Fruit fly (Drosophila melanogaster) whole organism, larva: Measurements from ENCODE around the gene ncd.
A peak's percentile ranks its signal among the peaks of the same experiment; 100 is the strongest.

Source experiments
- noc ChIP-seq: fragments of 200-800 bp; sonication (Bioruptor generic); optimal IDR thresholded peaks from 3 replicates; lab custom pipeline; 2019; ENCODE audit warnings: missing biosample characterization, mild to moderate bottlenecking, missing genetic modification characterization, moderate library complexity

Gene ncd

dm6 chr3R:29777213-29777612, 29.7 kb downstream of the ncd start:
- TF ChIP-seq noc, result no peak

DNA sequence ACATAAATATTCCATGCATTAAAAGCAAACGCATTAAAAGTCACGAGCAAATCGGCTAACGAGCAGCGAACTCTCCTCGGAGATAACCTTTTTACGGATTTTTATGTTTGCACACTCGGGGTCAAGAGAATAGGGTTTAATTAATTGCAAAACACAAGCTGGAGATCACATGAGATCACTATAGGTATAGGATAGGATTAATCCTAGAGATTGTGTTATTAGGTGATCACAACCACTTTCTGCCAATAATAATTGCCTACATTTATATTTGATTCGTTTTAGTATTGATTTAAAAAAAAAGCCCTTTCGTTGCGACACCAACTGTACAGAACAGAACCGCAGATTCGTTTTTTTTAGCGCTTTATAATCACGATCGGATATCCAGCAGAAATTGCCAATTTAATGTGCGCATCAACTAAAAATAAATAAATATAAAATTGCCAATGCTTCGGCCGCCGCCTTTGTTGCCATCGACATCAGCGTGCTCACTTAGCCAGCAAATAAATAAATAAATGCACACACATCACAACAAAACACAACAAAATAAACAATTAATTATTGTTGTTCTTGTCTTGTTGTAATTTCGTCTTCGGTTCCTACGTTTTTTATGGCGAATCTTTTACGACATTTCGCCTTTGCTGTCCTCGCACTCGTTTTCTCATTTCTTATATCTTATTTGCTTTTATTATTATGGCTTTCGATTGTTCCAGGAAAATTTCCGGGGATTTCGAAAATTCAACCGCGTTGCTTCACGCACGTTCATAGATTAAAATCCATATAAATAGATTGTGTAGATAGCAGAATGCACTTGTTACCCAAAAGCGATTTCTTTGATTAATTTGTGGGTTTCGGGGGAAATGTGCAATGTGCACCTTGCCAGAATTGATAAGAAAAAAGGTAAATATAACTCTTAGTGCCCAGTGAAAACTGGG, 30.9 kb downstream of the ncd start:
- peak; percentile 14 for TF ChIP-seq noc

DNA sequence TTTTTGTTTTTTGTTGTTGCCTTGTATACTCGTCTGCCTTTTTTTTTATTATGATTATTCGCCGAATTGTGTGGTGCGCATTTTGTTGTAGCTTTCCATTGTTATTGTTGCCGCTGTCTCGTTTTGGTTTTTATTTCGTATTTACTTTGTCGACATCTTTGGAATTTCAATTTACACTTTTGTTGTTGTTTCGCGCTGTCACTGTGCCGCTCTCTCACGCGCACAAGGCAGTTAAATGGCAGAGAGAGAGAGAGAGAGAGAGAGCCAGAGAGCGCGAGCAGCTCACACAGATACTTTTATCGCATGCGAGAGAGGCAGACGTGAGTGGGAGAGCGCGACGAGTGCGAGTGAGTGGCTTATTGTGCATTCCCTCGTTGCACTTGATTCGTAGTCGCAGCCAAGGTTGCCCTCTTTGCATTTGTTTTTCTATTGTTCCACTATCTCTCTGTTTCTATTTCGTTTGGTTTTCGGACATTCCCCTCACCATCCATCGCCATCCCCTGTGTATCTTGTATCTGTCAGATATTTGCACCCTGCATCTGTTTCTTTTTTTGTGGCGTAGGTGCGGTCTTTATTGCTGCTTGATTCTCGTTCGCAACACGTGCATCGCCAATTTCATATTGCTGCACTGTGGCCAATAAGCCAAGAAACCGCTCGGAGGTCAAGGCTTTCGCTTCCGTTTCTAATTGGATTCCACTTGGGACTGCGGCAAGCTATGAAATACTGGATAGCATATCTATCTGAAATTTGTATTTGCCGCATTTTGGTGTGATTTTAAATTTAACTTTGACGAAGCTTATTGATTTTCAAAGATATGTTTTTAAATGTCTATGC, 32.4 kb downstream of the ncd start:
- TF ChIP-seq noc, result no peak

DNA sequence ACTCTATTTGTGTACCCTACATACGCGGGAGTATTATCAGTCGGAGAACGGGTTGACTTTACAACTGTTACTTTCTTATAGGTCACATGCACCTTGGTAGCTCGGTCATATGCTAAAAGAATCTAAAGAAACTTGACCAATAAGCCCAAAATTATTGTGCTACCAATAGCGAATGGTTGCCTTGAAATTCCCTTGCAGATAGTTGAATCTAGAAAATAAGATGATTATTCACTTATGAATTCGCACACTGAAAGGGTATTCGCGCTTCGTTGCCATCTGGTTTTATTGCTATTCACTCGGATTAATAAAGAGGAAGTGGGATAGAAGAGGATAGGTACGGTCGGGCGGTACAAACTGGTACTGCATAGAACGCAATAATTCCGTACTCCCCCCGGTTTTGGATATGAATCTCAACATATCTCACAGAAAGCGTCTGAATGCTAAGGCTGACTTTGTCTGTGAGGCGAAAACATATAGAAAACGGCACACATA, 33.0 kb downstream of the ncd start:
- TF ChIP-seq noc, result peak; percentile 91

- peak; percentile 39 for TF ChIP-seq noc
Measured at dm6 chr3R:29772795-29773331, 34.1 kb downstream of the ncd start.

- peak; percentile 34 for TF ChIP-seq noc
Measured at dm6 chr3R:29772090-29772794, 34.7 kb downstream of the ncd start.

DNA sequence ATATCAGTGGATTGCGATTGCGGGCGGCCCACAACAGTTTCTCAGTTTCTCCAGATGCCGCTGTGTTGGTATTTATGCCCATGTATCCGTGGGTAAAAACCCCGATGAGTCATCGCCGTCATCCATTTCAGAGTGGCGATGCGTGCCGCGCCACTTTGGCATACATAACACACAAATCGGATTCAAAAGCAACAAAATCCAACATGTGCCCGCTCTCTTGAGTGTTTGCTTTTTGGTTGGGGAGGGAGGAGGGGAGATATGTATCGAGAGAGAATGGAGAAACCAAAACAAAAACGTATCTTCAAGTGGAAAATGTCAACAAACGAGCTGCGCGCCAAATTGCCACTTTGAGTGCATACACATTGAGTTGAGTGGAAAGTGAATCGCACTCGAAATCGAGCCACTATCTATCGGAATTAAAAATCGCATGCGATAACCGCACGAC, 35.3 kb downstream of the ncd start:
- TF ChIP-seq noc, result no peak

dm6 chr3R:29770930-29771329, 36.0 kb downstream of the ncd start:
- TF ChIP-seq noc, result no peak

dm6 chr3R:29767236-29767635, 39.7 kb downstream of the ncd start:
- no peak for TF ChIP-seq noc

dm6 chr3R:29765267-29766095, 41.4 kb downstream of the ncd start, which contains the start of gene kay:
kay (plus strand) TSS chr3R:29765995.
- TF ChIP-seq noc, result no peak

- no peak for TF ChIP-seq noc
Measured at dm6 chr3R:29764249-29765042, 42.5 kb downstream of the ncd start.

- no peak for TF ChIP-seq noc
Measured at dm6 chr3R:29763804-29764203, 43.1 kb downstream of the ncd start.

- no peak for TF ChIP-seq noc
Measured at dm6 chr3R:29763154-29763553, 43.8 kb downstream of the ncd start.

DNA sequence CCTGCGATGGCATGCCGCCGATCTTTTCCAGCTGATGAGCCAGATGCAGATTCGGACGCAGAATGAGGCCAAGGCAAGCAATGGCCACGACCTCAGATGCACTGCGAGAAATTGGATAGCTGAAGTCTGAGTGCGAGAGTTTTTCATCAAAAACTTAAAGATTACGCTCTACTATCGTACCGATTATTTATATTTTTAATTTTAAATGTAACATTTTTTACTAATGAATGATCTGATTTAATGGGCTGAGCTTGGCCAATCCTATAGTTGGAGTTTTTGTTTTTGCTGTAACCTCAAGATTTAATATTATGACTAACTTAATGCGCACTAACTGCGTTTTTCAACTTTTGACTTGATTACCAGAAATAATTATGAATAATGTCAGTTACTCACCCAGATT, 44.6 kb downstream of the ncd start:
- no peak for TF ChIP-seq noc

dm6 chr3R:29761569-29761968, 45.4 kb downstream of the ncd start:
- no peak for TF ChIP-seq noc
